Worm (Caenorhabditis elegans): Measurements from ENCODE around the gene nhr-38.

The nhr-38 gene

ce11 chrIV:9716490-9716889 is 6.5 kb downstream of the nhr-38 start (continued):
- TF ChIP-seq ceh-20 (GFP tag; IDR thresholded peaks at IDR 0.05), result no peak

- TF ChIP-seq unc-62 (GFP tag; optimal IDR thresholded peaks at IDR 0.05 in 1 of 2) (peak in 1 of 2 experiments; percentile 16), unc-62 (tag; optimal IDR thresholded peaks at IDR 0.05) (no peak), aha-1 (tag) (peak; percentile 86), ztf-7 (tag; optimal IDR thresholded peaks at IDR 0.05) (peak; percentile 95), lin-29 (GFP tag; IDR thresholded peaks at IDR 0.05) (no peak)
Measured at ce11 chrIV:9717844-9718243, 7.9 kb downstream of the nhr-38 start.

- TF ChIP-seq nhr-48 (tag; optimal IDR thresholded peaks at IDR 0.05) (peak; percentile 84), nhr-28 (tag; optimal IDR thresholded peaks at IDR 0.05) (peak; percentile 94), Y105C5A.15 (GFP tag; IDR thresholded peaks at IDR 0.05) (no peak), zfp-3 (GFP tag; conservative IDR thresholded peaks at IDR 0.05) (0 out of 2 replicates have a peak, but pooled peaks have one; percentile 36), nhr-76 (tag; optimal IDR thresholded peaks at IDR 0.05) (no peak), zip-2 (tag; optimal IDR thresholded peaks at IDR 0.05) (no peak), daf-8 (GFP tag; IDR thresholded peaks at IDR 0.05) (no peak), pqm-1 (tag; optimal IDR thresholded peaks at IDR 0.05) (peak; percentile 27), unc-62 (GFP tag; optimal IDR thresholded peaks at IDR 0.05 in 1 of 2) (peak in 1 of 2 experiments; percentile 97), unc-62 (tag; optimal IDR thresholded peaks at IDR 0.05) (no peak), ceh-62 (tag; optimal IDR thresholded peaks at IDR 0.05) (no peak), Y5F2A.4 (GFP tag; optimal IDR thresholded peaks at IDR 0.05) (no peak), ctbp-1 (GFP tag; IDR thresholded peaks at IDR 0.05) (peak; percentile 61), hlh-11 (tag; optimal IDR thresholded peaks at IDR 0.05) (peak; percentile 90), lsy-2 (tag; optimal IDR thresholded peaks at IDR 0.05) (peak; percentile 70 to 79), lir-3 (tag; optimal IDR thresholded peaks at IDR 0.05) (no peak), Y75B8A.6 (GFP tag; IDR thresholded peaks at IDR 0.05) (no peak), mxl-3 (GFP tag; optimal IDR thresholded peaks at IDR 0.05) (peak; percentile 76), nhr-10 (tag; optimal IDR thresholded peaks at IDR 0.05) (peak; percentile 27), daf-16 (GFP tag; optimal IDR thresholded peaks at IDR 0.05) (no peak), daf-16 (tag; optimal IDR thresholded peaks at IDR 0.05) (peak; percentile 56), madf-9 (GFP tag; conservative IDR thresholded peaks at IDR 0.05) (peak; percentile 37), nhr-25 (tag; optimal IDR thresholded peaks at IDR 0.05; ENCODE audit: borderline replicate concordance, insufficient read depth) (peak; percentile 65), dpl-1 (GFP tag; optimal IDR thresholded peaks at IDR 0.05) (peak; percentile 38), mes-2 (tag; optimal IDR thresholded peaks at IDR 0.05; ENCODE audit: poor library complexity, severe bottlenecking) (no peak), mdl-1 (tag; optimal IDR thresholded peaks at IDR 0.05) (peak; percentile 27 to 84), saeg-2 (GFP tag; IDR thresholded peaks at IDR 0.05) (0 out of 2 replicates have a peak, but pooled peaks have one; percentile 31), tra-1 (GFP tag; IDR thresholded peaks at IDR 0.05) (peak; percentile 78), rbr-2 (tag; optimal IDR thresholded peaks at IDR 0.05) (peak; percentile 65), ztf-7 (tag; optimal IDR thresholded peaks at IDR 0.05) (peak; percentile 15), ceh-20 (GFP tag; IDR thresholded peaks at IDR 0.05) (peak; percentile 76), hif-1 (tag; optimal IDR thresholded peaks at IDR 0.05) (peak; percentile 84 to 99), pha-4 (GFP tag; IDR thresholded peaks at IDR 0.05) (0 out of 2 replicates have a peak, but pooled peaks have one; percentile 44), pha-4 (tag; optimal IDR thresholded peaks at IDR 0.05) (no peak), jun-1 (tag; optimal IDR thresholded peaks at IDR 0.05) (peak; percentile 18), ZK337.2 (GFP tag; IDR thresholded peaks at IDR 0.05) (no peak), fos-1 (tag; optimal IDR thresholded peaks at IDR 0.05) (no peak), duxl-1 (tag; optimal IDR thresholded peaks at IDR 0.05; ENCODE audit: poor library complexity) (peak; percentile 14), lin-1 (GFP tag; IDR thresholded peaks at IDR 0.05) (peak; percentile 67), nhr-11 (tag; optimal IDR thresholded peaks at IDR 0.05) (peak; percentile 57), lin-13 (GFP tag; optimal IDR thresholded peaks at IDR 0.05) (peak; percentile 45), nhr-77 (tag; optimal IDR thresholded peaks at IDR 0.05) (peak; percentile 31), dve-1 (tag; optimal IDR thresholded peaks at IDR 0.05; ENCODE audit: insufficient read depth) (peak; percentile 87), hlh-30 (tag; optimal IDR thresholded peaks at IDR 0.05; ENCODE audit: insufficient read depth) (peak; percentile 62)
Measured at ce11 chrIV:9718396-9718795, 8.4 kb downstream of the nhr-38 start.

Measured in whole organism, L4 larva.